Worm (Caenorhabditis elegans) whole organism, L4 larva: ENCODE results near the gene F29A7.6.

Source experiments
- D1046.2 ChIP-seq: fragments of 200-800 bp; sonication (Bioruptor generic); IDR thresholded peaks from 2 replicates; pipeline ENCODE4 v1.3.6; 2022; ENCODE audit warnings: missing genetic modification characterization, missing compliant biosample characterization
- F26F4.8 ChIP-seq: fragments of 200-800 bp; sonication (Bioruptor generic); conservative IDR thresholded peaks from 2 replicates; pipeline ENCODE4 v1.3.6; 2022; ENCODE audit warnings: missing genetic modification characterization, missing compliant biosample characterization
- R02D3.7 ChIP-seq: fragments of 150-350 bp; sonication (generic microtip); optimal IDR thresholded peaks from 3 replicates; lab custom pipeline; 2014; ENCODE audit warnings: missing biosample characterization, missing genetic modification characterization
- aha-1 ChIP-seq: fragments of 150-350 bp; peaks from one replicate; lab custom pipeline; 2014; ENCODE audit warnings: missing biosample characterization, missing genetic modification characterization
- ama-1 ChIP-seq: fragments of 150-350 bp; optimal IDR thresholded peaks from 2 replicates; lab custom pipeline; 2014; ENCODE audit warnings: inconsistent platforms, mixed read lengths
- daf-8 ChIP-seq: fragments of 200-800 bp; sonication (Bioruptor generic); IDR thresholded peaks from 2 replicates; pipeline ENCODE4 v1.3.6; 2022; ENCODE audit warnings: missing genetic modification characterization, missing compliant biosample characterization
- dpl-1 ChIP-seq: fragments of 150-350 bp; optimal IDR thresholded peaks from 2 replicates; lab custom pipeline; 2014; ENCODE audit warnings: missing biosample characterization, missing genetic modification reagents, missing genetic modification characterization
- dve-1 ChIP-seq: sonication (generic microtip); optimal IDR thresholded peaks from 2 replicates; lab custom pipeline; 2017; ENCODE audit warnings: antibody characterized with exemption, mild to moderate bottlenecking, missing genetic modification characterization, missing compliant biosample characterization; ENCODE audit not compliant: insufficient read depth
- egl-27 ChIP-seq: sonication (generic microtip); optimal IDR thresholded peaks from 3 replicates; lab custom pipeline; 2017; ENCODE audit warnings: missing biosample characterization, missing genetic modification reagents, missing genetic modification characterization
- egl-43 ChIP-seq: fragments of 200-800 bp; sonication (Bioruptor generic); IDR thresholded peaks from 2 replicates; pipeline ENCODE4 v1.3.6; 2022; ENCODE audit warnings: missing genetic modification reagents, missing genetic modification characterization, missing compliant biosample characterization
- fos-1 ChIP-seq: fragments of 150-350 bp; optimal IDR thresholded peaks from 2 replicates; lab custom pipeline; 2014; ENCODE audit warnings: missing biosample characterization, missing genetic modification characterization
- hif-1 ChIP-seq, 2 experiments: sonication (generic microtip); optimal IDR thresholded peaks; 2 replicates each; lab custom pipeline; 2016 to 2017; ENCODE audit warnings: missing compliant biosample characterization in 2 of 2, missing genetic modification characterization in 2 of 2, missing genetic modification reagents in 2 of 2, missing genotype in 2 of 2, mild to moderate bottlenecking in 1 of 2
- hlh-30 ChIP-seq: sonication (generic microtip); optimal IDR thresholded peaks from 2 replicates; lab custom pipeline; 2017; ENCODE audit warnings: antibody characterized with exemption, mild to moderate bottlenecking, missing genetic modification characterization, missing compliant biosample characterization; ENCODE audit not compliant: insufficient read depth
- lin-1 ChIP-seq: fragments of 200-800 bp; sonication (Bioruptor generic); IDR thresholded peaks from 2 replicates; pipeline ENCODE4 v1.3.6; 2022; ENCODE audit warnings: missing genetic modification reagents, missing genetic modification characterization, missing compliant biosample characterization
- lin-29 ChIP-seq: fragments of 200-800 bp; sonication (Bioruptor generic); IDR thresholded peaks from 2 replicates; pipeline ENCODE4 v1.3.6; 2022; ENCODE audit warnings: missing genetic modification reagents, missing genetic modification characterization, missing compliant biosample characterization
- lin-39 ChIP-seq: fragments of 150-350 bp; optimal IDR thresholded peaks from 2 replicates; lab custom pipeline; 2014; ENCODE audit warnings: missing biosample characterization, missing genetic modification reagents, missing genetic modification characterization
- mdl-1 ChIP-seq, 2 experiments: fragments of 150-350 bp in 1 of 2; sonication (generic microtip) in 1 of 2; optimal IDR thresholded peaks; 2 replicates each; lab custom pipeline; 2014 to 2017; ENCODE audit warnings: missing biosample characterization in 2 of 2, missing genetic modification characterization in 2 of 2
- nhr-11 ChIP-seq: fragments of 150-350 bp; optimal IDR thresholded peaks from 2 replicates; lab custom pipeline; 2014; ENCODE audit warnings: missing biosample characterization, missing genetic modification characterization
- nhr-111 ChIP-seq: fragments of 200-800 bp; sonication (Bioruptor generic); optimal IDR thresholded peaks from 2 replicates; lab custom pipeline; 2018; ENCODE audit warnings: mild to moderate bottlenecking, missing genetic modification characterization, missing compliant biosample characterization
- nhr-25 ChIP-seq: sonication (generic microtip); optimal IDR thresholded peaks from 2 replicates; lab custom pipeline; 2017; ENCODE audit warnings: missing genetic modification characterization, mild to moderate bottlenecking, missing compliant biosample characterization, antibody characterized with exemption, moderate library complexity, borderline replicate concordance; ENCODE audit not compliant: insufficient read depth
- nhr-48 ChIP-seq: sonication (generic microtip); optimal IDR thresholded peaks from 2 replicates; lab custom pipeline; 2016; ENCODE audit warnings: mild to moderate bottlenecking, missing genetic modification characterization, missing compliant biosample characterization
- nhr-6 ChIP-seq: fragments of 150-350 bp; optimal IDR thresholded peaks from 2 replicates; lab custom pipeline; 2014; ENCODE audit warnings: missing biosample characterization, missing genetic modification characterization
- pha-4 ChIP-seq, 2 experiments: fragments of 150-350 bp in 1 of 2; fragments of 200-800 bp in 1 of 2; sonication (Bioruptor generic) in 1 of 2; IDR thresholded peaks in 1 of 2; optimal IDR thresholded peaks in 1 of 2; 2 replicates each; pipeline versions ENCODE4 v1.3.6 to Lab custom; 2014 to 2022; ENCODE audit warnings: missing genetic modification characterization in 2 of 2, missing genetic modification reagents in 2 of 2, missing biosample characterization in 1 of 2, missing compliant biosample characterization in 1 of 2
- pqm-1 ChIP-seq: sonication (generic microtip); optimal IDR thresholded peaks from 2 replicates; lab custom pipeline; 2017; ENCODE audit warnings: missing biosample characterization, missing genetic modification characterization
- rbr-2 ChIP-seq: sonication (generic microtip); optimal IDR thresholded peaks from 2 replicates; lab custom pipeline; 2016; ENCODE audit warnings: missing genotype, missing genetic modification characterization, missing compliant biosample characterization
- saeg-2 ChIP-seq: fragments of 200-800 bp; sonication (Bioruptor generic); IDR thresholded peaks from 2 replicates; pipeline ENCODE4 v1.3.6; 2022; ENCODE audit warnings: missing genetic modification reagents, missing genetic modification characterization, missing compliant biosample characterization
- set-16 ChIP-seq: fragments of 200-800 bp; sonication (Bioruptor generic); IDR thresholded peaks from 2 replicates; pipeline ENCODE4 v1.3.6; 2022; ENCODE audit warnings: missing genetic modification reagents, missing genetic modification characterization, missing compliant biosample characterization
- snpc-4 ChIP-seq: fragments of 150-350 bp; optimal IDR thresholded peaks from 2 replicates; lab custom pipeline; 2014; ENCODE audit warnings: missing biosample characterization, missing genetic modification characterization
- spr-1 ChIP-seq: sonication (generic microtip); optimal IDR thresholded peaks from 2 replicates; lab custom pipeline; 2016; ENCODE audit warnings: mild to moderate bottlenecking, missing genetic modification characterization, missing compliant biosample characterization
- unc-39 ChIP-seq: sonication (generic microtip); optimal IDR thresholded peaks from 2 replicates; lab custom pipeline; 2017; ENCODE audit warnings: missing biosample characterization, missing genetic modification characterization
- unc-62 ChIP-seq, 3 experiments: fragments of 150-350 bp in 1 of 3; sonication (generic microtip); optimal IDR thresholded peaks in 2 of 3; peaks in 1 of 3; 1 replicate in 1 of 3; 2 replicates in 2 of 3; lab custom pipeline; 2014 to 2017; ENCODE audit warnings: missing biosample characterization in 3 of 3, missing genetic modification characterization in 3 of 3, missing genetic modification reagents in 3 of 3, missing genotype in 1 of 3

Gene F29A7.6

ce11 chrII:2764664-2765063 is 12.3 kb upstream of the F29A7.6 start, which contains the start of gene fbxb-108:
fbxb-108 (plus strand) TSS chrII:2764964.
- TF ChIP-seq nhr-48 (tag; lab: Kevin White, UChicago) = no peak
- TF ChIP-seq set-16 (GFP tag; lab: Robert Waterston, UW) = no peak
- no peak for TF ChIP-seq fos-1 (tag; lab: Kevin White, UChicago)
- TF ChIP-seq saeg-2 (GFP tag; lab: Robert Waterston, UW) = no peak
- TF ChIP-seq pqm-1 (tag; lab: Kevin White, UChicago) = no peak
- no peak for TF ChIP-seq aha-1 (tag; lab: Kevin White, UChicago)
- TF ChIP-seq lin-29 (GFP tag; lab: Robert Waterston, UW) = no peak

- TF ChIP-seq hif-1 (tag; optimal IDR thresholded peaks at IDR 0.05; lab: Kevin White, UChicago) = no peak
- TF ChIP-seq ama-1 (lab: Kevin White, UChicago) = no peak
- TF ChIP-seq lin-39 (tag; lab: Kevin White, UChicago) = no peak
- no peak for TF ChIP-seq nhr-111 (GFP tag; lab: Kevin White, UChicago)
- TF ChIP-seq daf-8 (GFP tag; lab: Robert Waterston, UW) = no peak
- TF ChIP-seq dve-1 (tag; lab: Kevin White, UChicago) = no peak
- no peak for TF ChIP-seq nhr-6 (tag; lab: Kevin White, UChicago)
- no peak for TF ChIP-seq nhr-11 (tag; lab: Kevin White, UChicago)
These were observed 9.7 kb upstream of the F29A7.6 start, which contains the start of gene fbxb-106 for ce11 chrII:2762108-2762507. fbxb-106 (plus strand) TSS chrII:2762408.

- TF ChIP-seq mdl-1 (tag; optimal IDR thresholded peaks at IDR 0.05; lab: Kevin White, UChicago) = no peak
- TF ChIP-seq hlh-30 (tag; lab: Kevin White, UChicago) = no peak
- TF ChIP-seq snpc-4 (tag; lab: Kevin White, UChicago) = no peak
- no peak for TF ChIP-seq R02D3.7 (tag; lab: Kevin White, UChicago)
- no peak for TF ChIP-seq pha-4 (GFP tag; IDR thresholded peaks at IDR 0.05; lab: Robert Waterston, UW)
- no peak for TF ChIP-seq pha-4 (tag; optimal IDR thresholded peaks at IDR 0.05; lab: Kevin White, UChicago)
These were observed 6.1 kb upstream of the F29A7.6 start, which contains the start of gene fbxb-107 for ce11 chrII:2758476-2758875. fbxb-107 (plus strand) TSS chrII:2758772.

ce11 chrII:2757954-2758353 is 5.5 kb upstream of the F29A7.6 start, which contains the start of gene F29A7.8:
F29A7.8 (minus strand) TSS chrII:2758054.
- TF ChIP-seq nhr-25 (tag; lab: Kevin White, UChicago) (no peak), aha-1 (tag; lab: Kevin White, UChicago) (peak; percentile 12)

- TF ChIP-seq unc-62 (GFP tag; optimal IDR thresholded peaks at IDR 0.05 in 1 of 2; lab: Kevin White, UChicago) = peak in 1 of 2 experiments; percentile 94
- TF ChIP-seq unc-62 (tag; optimal IDR thresholded peaks at IDR 0.05; lab: Kevin White, UChicago) = no peak
- TF ChIP-seq dpl-1 (GFP tag; lab: Kevin White, UChicago) = no peak
- TF ChIP-seq F26F4.8 = no peak
- peak; percentile 53 for TF ChIP-seq aha-1 (tag; lab: Kevin White, UChicago)
These were observed 3.9 kb upstream of the F29A7.6 start for ce11 chrII:2756351-2756750.

- no peak for TF ChIP-seq R02D3.7 (tag; lab: Kevin White, UChicago)
- peak; percentile 91 for TF ChIP-seq set-16 (GFP tag; lab: Robert Waterston, UW)
These were observed 2.2 kb upstream of the F29A7.6 start for ce11 chrII:2754595-2754994.

ce11 chrII:2752999-2753398 is 588 bp upstream of the F29A7.6 start, which contains the start of gene F29A7.3:
F29A7.3 (plus strand) TSS chrII:2753299.
- TF ChIP-seq spr-1 (tag; lab: Kevin White, UChicago) (no peak), lin-1 (GFP tag; lab: Robert Waterston, UW) (no peak), nhr-11 (tag; lab: Kevin White, UChicago) (no peak), rbr-2 (tag; lab: Kevin White, UChicago) (no peak), saeg-2 (GFP tag; lab: Robert Waterston, UW) (no peak), unc-39 (tag; lab: Kevin White, UChicago) (no peak), D1046.2 (GFP tag; lab: Robert Waterston, UW) (no peak), nhr-111 (GFP tag; lab: Kevin White, UChicago) (no peak), pqm-1 (tag; lab: Kevin White, UChicago) (no peak), egl-27 (tag; lab: Kevin White, UChicago) (no peak), egl-43 (no peak)
- TF ChIP-seq, all 104 proteins: peak for 0
